Worm (Caenorhabditis elegans) whole organism, early embryonic: ENCODE measurements around the gene C15C8.5.

Experiments
- B0310.2 ChIP-seq: sonication (generic microtip); optimal IDR thresholded peaks from 2 replicates; lab custom pipeline; 2016; ENCODE audit warnings: mild to moderate bottlenecking, missing genetic modification characterization, missing compliant biosample characterization
- F13C5.2 ChIP-seq: sonication (generic microtip); optimal IDR thresholded peaks from 2 replicates; lab custom pipeline; 2017; ENCODE audit warnings: mild to moderate bottlenecking, missing genetic modification characterization, inconsistent platforms, missing compliant biosample characterization
- aly-1 ChIP-seq: sonication (generic microtip); optimal IDR thresholded peaks from 2 replicates; lab custom pipeline; 2016; ENCODE audit warnings: missing genetic modification characterization, missing compliant biosample characterization
- ama-1 ChIP-seq: fragments of 150-350 bp; optimal IDR thresholded peaks from 2 replicates; lab custom pipeline; 2014
- ceh-13 ChIP-seq: fragments of 200-800 bp; sonication (Bioruptor generic); optimal IDR thresholded peaks from 2 replicates; lab custom pipeline; 2018; ENCODE audit warnings: mild to moderate bottlenecking, missing genetic modification characterization, missing compliant biosample characterization
- ceh-36 ChIP-seq: sonication (generic microtip); optimal IDR thresholded peaks from 2 replicates; lab custom pipeline; 2016; ENCODE audit warnings: missing genetic modification characterization, inconsistent platforms, missing compliant biosample characterization
- ets-7 ChIP-seq: sonication (generic microtip); optimal IDR thresholded peaks from 2 replicates; lab custom pipeline; 2016; ENCODE audit warnings: missing genotype, missing genetic modification characterization, missing compliant biosample characterization
- flt-1 ChIP-seq: fragments of 200-800 bp; sonication (Bioruptor generic); IDR thresholded peaks from 2 replicates; pipeline ENCODE4 v1.3.6; 2022; ENCODE audit warnings: missing genetic modification characterization, missing compliant biosample characterization
- hmbx-1 ChIP-seq: sonication (generic microtip); optimal IDR thresholded peaks from 2 replicates; lab custom pipeline; 2016; ENCODE audit warnings: mild to moderate bottlenecking, missing genetic modification characterization, missing compliant biosample characterization
- hmg-4 ChIP-seq: fragments of 200-800 bp; sonication (Bioruptor generic); optimal IDR thresholded peaks from 2 replicates; lab custom pipeline; 2018; ENCODE audit warnings: mild to moderate bottlenecking, missing genetic modification characterization, missing compliant biosample characterization
- hnd-1 ChIP-seq: sonication (generic microtip); optimal IDR thresholded peaks from 2 replicates; lab custom pipeline; 2016; ENCODE audit warnings: missing genetic modification characterization, missing compliant biosample characterization
- pes-1 ChIP-seq: fragments of 200-800 bp; sonication (Bioruptor generic); IDR thresholded peaks from 2 replicates; pipeline ENCODE4 v1.3.6; 2022; ENCODE audit warnings: missing genetic modification reagents, missing genetic modification characterization, missing compliant biosample characterization
- scrt-1 ChIP-seq: fragments of 200-800 bp; sonication (Bioruptor generic); IDR thresholded peaks from 2 replicates; pipeline ENCODE4 v1.3.6; 2022; ENCODE audit warnings: missing genetic modification characterization, missing compliant biosample characterization
- sea-1 ChIP-seq: fragments of 200-800 bp; sonication (Bioruptor generic); conservative IDR thresholded peaks from 2 replicates; pipeline ENCODE4 v1.3.6; 2022; ENCODE audit warnings: missing genetic modification characterization, missing compliant biosample characterization
- tbx-11 ChIP-seq: fragments of 200-800 bp; sonication (Bioruptor generic); IDR thresholded peaks from 2 replicates; pipeline ENCODE4 v1.3.6; 2022; ENCODE audit warnings: missing genetic modification characterization, missing compliant biosample characterization
- tbx-37 ChIP-seq: fragments of 200-800 bp; sonication (Bioruptor generic); conservative IDR thresholded peaks from 2 replicates; pipeline ENCODE4 v1.3.6; 2022; ENCODE audit warnings: missing genetic modification reagents, missing genetic modification characterization, missing compliant biosample characterization
- tra-4 ChIP-seq: sonication (generic microtip); optimal IDR thresholded peaks from 2 replicates; lab custom pipeline; 2017; ENCODE audit warnings: missing genetic modification characterization, missing compliant biosample characterization

C15C8.5 gene

ce11 chrV:12747856-12748255, at the start of gene C15C8.5:
Gene C15C8.5 (plus strand): TSS chrV:12748007.
- TF ChIP-seq flt-1 (GFP tag; lab: Robert Waterston, UW) (no peak), ceh-36 (tag; lab: Kevin White, UChicago) (no peak), tbx-11 (GFP tag; lab: Robert Waterston, UW) (no peak), hmg-4 (no peak), F13C5.2 (tag; lab: Kevin White, UChicago) (no peak), ets-7 (tag; lab: Kevin White, UChicago) (no peak), scrt-1 (no peak), hnd-1 (no peak), sea-1 (GFP tag; lab: Robert Waterston, UW) (no peak), pes-1 (GFP tag; lab: Robert Waterston, UW) (no peak), ceh-13 (GFP tag; lab: Kevin White, UChicago) (no peak), tra-4 (tag; lab: Kevin White, UChicago) (no peak), ama-1 (lab: Kevin White, UChicago) (no peak), B0310.2 (tag; lab: Kevin White, UChicago) (no peak)

- TF ChIP-seq aly-1 (no peak), tbx-37 (GFP tag; lab: Robert Waterston, UW) (no peak), tbx-11 (GFP tag; lab: Robert Waterston, UW) (no peak), ama-1 (lab: Kevin White, UChicago) (no peak), tra-4 (tag; lab: Kevin White, UChicago) (no peak), ceh-36 (tag; lab: Kevin White, UChicago) (no peak), F13C5.2 (tag; lab: Kevin White, UChicago) (no peak), flt-1 (GFP tag; lab: Robert Waterston, UW) (no peak), ets-7 (tag; lab: Kevin White, UChicago) (no peak), pes-1 (GFP tag; lab: Robert Waterston, UW) (no peak), ceh-13 (GFP tag; lab: Kevin White, UChicago) (no peak)
Measured at ce11 chrV:12701613-12702012, 46.2 kb upstream of the C15C8.5 start.

ce11 chrV:12704077-12704476, 43.7 kb upstream of the C15C8.5 start, which contains the start of gene R11D1.1:
Gene R11D1.1 (plus strand): TSS chrV:12704377.
- TF ChIP-seq scrt-1 (no peak), ets-7 (tag; lab: Kevin White, UChicago) (no peak), ama-1 (lab: Kevin White, UChicago) (no peak), hnd-1 (no peak), sea-1 (GFP tag; lab: Robert Waterston, UW) (no peak), hmbx-1 (tag; lab: Kevin White, UChicago) (no peak), aly-1 (no peak), B0310.2 (tag; lab: Kevin White, UChicago) (no peak), F13C5.2 (tag; lab: Kevin White, UChicago) (no peak), tbx-37 (GFP tag; lab: Robert Waterston, UW) (no peak), hmg-4 (no peak), ceh-13 (GFP tag; lab: Kevin White, UChicago) (no peak), flt-1 (GFP tag; lab: Robert Waterston, UW) (no peak), ceh-36 (tag; lab: Kevin White, UChicago) (no peak), pes-1 (GFP tag; lab: Robert Waterston, UW) (no peak), tra-4 (tag; lab: Kevin White, UChicago) (no peak), tbx-11 (GFP tag; lab: Robert Waterston, UW) (no peak)

DNA sequence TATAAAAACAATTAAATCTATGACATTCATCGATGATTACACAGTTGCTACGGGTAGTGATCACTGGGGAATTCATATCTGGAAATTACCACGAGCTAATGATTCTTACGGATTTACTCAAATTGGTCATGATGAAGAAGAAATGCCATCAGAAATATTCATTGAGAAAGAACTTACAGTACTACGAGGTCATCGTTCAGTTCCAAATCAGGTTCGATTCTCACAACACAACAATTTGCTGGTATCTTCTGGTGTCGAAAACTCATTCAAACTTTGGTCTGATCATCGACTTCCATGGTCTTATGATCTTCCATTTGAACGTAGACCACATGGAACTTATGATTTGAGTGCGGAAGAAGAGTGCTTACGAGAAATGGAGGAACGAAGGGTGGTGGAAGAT, 41.3 kb upstream of the C15C8.5 start:
- TF ChIP-seq ceh-36 (tag; lab: Kevin White, UChicago) (no peak), tra-4 (tag; lab: Kevin White, UChicago) (no peak), hmg-4 (no peak), B0310.2 (tag; lab: Kevin White, UChicago) (no peak), aly-1 (no peak), scrt-1 (no peak), tbx-37 (GFP tag; lab: Robert Waterston, UW) (no peak), F13C5.2 (tag; lab: Kevin White, UChicago) (no peak), flt-1 (GFP tag; lab: Robert Waterston, UW) (no peak), hnd-1 (no peak), ama-1 (lab: Kevin White, UChicago) (no peak), ets-7 (tag; lab: Kevin White, UChicago) (no peak), ceh-13 (GFP tag; lab: Kevin White, UChicago) (no peak), hmbx-1 (tag; lab: Kevin White, UChicago) (no peak), pes-1 (GFP tag; lab: Robert Waterston, UW) (no peak), sea-1 (GFP tag; lab: Robert Waterston, UW) (no peak), tbx-11 (GFP tag; lab: Robert Waterston, UW) (no peak)

- TF ChIP-seq ceh-13 (GFP tag; lab: Kevin White, UChicago) (no peak), B0310.2 (tag; lab: Kevin White, UChicago) (no peak), tbx-37 (GFP tag; lab: Robert Waterston, UW) (no peak), tbx-11 (GFP tag; lab: Robert Waterston, UW) (no peak), hmg-4 (no peak), ceh-36 (tag; lab: Kevin White, UChicago) (no peak), ama-1 (lab: Kevin White, UChicago) (no peak), flt-1 (GFP tag; lab: Robert Waterston, UW) (no peak), ets-7 (tag; lab: Kevin White, UChicago) (no peak), tra-4 (tag; lab: Kevin White, UChicago) (no peak), aly-1 (no peak), pes-1 (GFP tag; lab: Robert Waterston, UW) (no peak), hnd-1 (no peak), F13C5.2 (tag; lab: Kevin White, UChicago) (no peak), hmbx-1 (tag; lab: Kevin White, UChicago) (no peak), sea-1 (GFP tag; lab: Robert Waterston, UW) (no peak), scrt-1 (no peak)
Measured at ce11 chrV:12708305-12708704, 39.5 kb upstream of the C15C8.5 start, which contains the start of gene R11D1.2. Gene R11D1.2 (plus strand): TSS chrV:12708605.

ce11 chrV:12711999-12712398, 35.8 kb upstream of the C15C8.5 start, which contains the start of gene R11D1.3:
Gene R11D1.3 (minus strand): TSS chrV:12712099.
- no peak for TF ChIP-seq ceh-13 (GFP tag; lab: Kevin White, UChicago)
- TF ChIP-seq sea-1 (GFP tag; lab: Robert Waterston, UW): no peak
- no peak for TF ChIP-seq scrt-1
- no peak for TF ChIP-seq aly-1
- TF ChIP-seq tbx-11 (GFP tag; lab: Robert Waterston, UW): no peak
- TF ChIP-seq tbx-37 (GFP tag; lab: Robert Waterston, UW): no peak
- TF ChIP-seq ceh-36 (tag; lab: Kevin White, UChicago): no peak
- no peak for TF ChIP-seq ama-1 (lab: Kevin White, UChicago)
- no peak for TF ChIP-seq hnd-1
- TF ChIP-seq B0310.2 (tag; lab: Kevin White, UChicago): no peak
- TF ChIP-seq F13C5.2 (tag; lab: Kevin White, UChicago): no peak
- no peak for TF ChIP-seq hmbx-1 (tag; lab: Kevin White, UChicago)
- no peak for TF ChIP-seq flt-1 (GFP tag; lab: Robert Waterston, UW)
- no peak for TF ChIP-seq pes-1 (GFP tag; lab: Robert Waterston, UW)
- TF ChIP-seq tra-4 (tag; lab: Kevin White, UChicago): no peak
- TF ChIP-seq hmg-4: no peak
- TF ChIP-seq ets-7 (tag; lab: Kevin White, UChicago): no peak
